Worm (Caenorhabditis elegans) whole organism, L3 larva: Measurements from ENCODE around the gene F47B8.4.

Experiments used
- ZK546.5 ChIP-seq: sonication (generic microtip); optimal IDR thresholded peaks from 2 replicates; lab custom pipeline; 2017; ENCODE audit warnings: missing biosample characterization, missing genetic modification characterization
- egl-5 ChIP-seq: fragments of 150-350 bp; optimal IDR thresholded peaks from 2 replicates; lab custom pipeline; 2017; ENCODE audit warnings: missing biosample characterization, missing genetic modification reagents, missing genetic modification characterization, inconsistent platforms
- mdl-1 ChIP-seq: fragments of 150-350 bp; optimal IDR thresholded peaks from 2 replicates; lab custom pipeline; 2014; ENCODE audit warnings: missing biosample characterization, missing genetic modification characterization
- nhr-67 ChIP-seq: fragments of 150-350 bp; optimal IDR thresholded peaks from 2 replicates; lab custom pipeline; 2014; ENCODE audit warnings: missing biosample characterization, missing genetic modification characterization

- TF ChIP-seq ZK546.5 (no peak), egl-5 (tag; lab: Kevin White, UChicago) (no peak), mdl-1 (tag; lab: Kevin White, UChicago) (no peak), nhr-67 (tag; lab: Kevin White, UChicago) (no peak)
Measured at ce11 chrV:14279777-14280176, 44.7 kb downstream of the F47B8.4 start, which contains the start of gene srt-33.
